Worm (Caenorhabditis elegans): Measurements from ENCODE around the gene hsp-1.

DNA sequence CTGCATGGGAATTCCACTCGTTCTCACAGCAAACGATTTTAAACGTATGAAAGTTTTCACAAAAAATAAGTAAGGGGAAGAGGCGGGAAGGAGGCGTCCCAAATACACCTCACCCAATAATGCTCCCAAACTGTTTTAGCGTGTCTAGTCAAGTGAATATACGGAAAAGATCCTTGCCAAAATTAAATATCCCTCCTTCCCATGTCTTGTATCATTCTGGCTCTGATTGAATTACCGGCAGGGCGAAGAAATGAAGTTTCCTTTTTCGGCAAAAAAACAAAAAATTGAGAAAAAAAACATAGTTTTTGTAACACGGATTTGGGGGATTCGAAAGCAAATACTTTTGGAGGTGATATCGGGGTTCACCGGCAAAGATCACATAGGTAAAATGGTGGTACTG, 39.8 kb upstream of the hsp-1 start:
- no peak for TF ChIP-seq ztf-25 (GFP tag; IDR thresholded peaks at IDR 0.05)
- TF ChIP-seq F37B4.10 (GFP tag; IDR thresholded peaks at IDR 0.05): no peak
- no peak for TF ChIP-seq ceh-27 (GFP tag; optimal IDR thresholded peaks at IDR 0.05)
- no peak for TF ChIP-seq F33H1.4 (GFP tag; IDR thresholded peaks at IDR 0.05)
- no peak for TF ChIP-seq F57C9.4 (tag; optimal IDR thresholded peaks at IDR 0.05)

All from whole organism, young adult.